Fruit fly (Drosophila melanogaster) whole organism, embryonic: ENCODE results near the gene CG4597.
A peak's percentile ranks its signal among the peaks of the same experiment; 100 is the strongest.

Source experiments
- BEAF-32 ChIP-seq: fragments of 200-800 bp; sonication (Bioruptor generic); optimal IDR thresholded peaks from 3 replicates; lab custom pipeline; 2017; ENCODE audit warnings: missing biosample characterization, missing genetic modification characterization, mild to moderate bottlenecking, moderate library complexity, missing genetic modification reagents
- CG10959 ChIP-seq: fragments of 200-800 bp; sonication (Bioruptor generic); IDR thresholded peaks from 2 replicates; pipeline ENCODE4 v1.3.6; 2022; ENCODE audit warnings: missing biosample characterization, missing genetic modification characterization
- CG1603 ChIP-seq: fragments of 200-800 bp; sonication (Bioruptor generic); optimal IDR thresholded peaks from 2 replicates; lab custom pipeline; 2019; ENCODE audit warnings: missing biosample characterization, mild to moderate bottlenecking, missing genetic modification characterization, moderate library complexity
- CG16813 ChIP-seq: fragments of 200-800 bp; sonication (Bioruptor generic); IDR thresholded peaks from 3 replicates; pipeline ENCODE4 v1.3.6; 2022; ENCODE audit warnings: missing biosample characterization, missing genetic modification characterization; ENCODE audit not compliant: partially characterized antibody
- CG17802 ChIP-seq: fragments of 200-800 bp; sonication (Bioruptor generic); optimal IDR thresholded peaks from 2 replicates; lab custom pipeline; 2018; ENCODE audit warnings: missing biosample characterization, mild to moderate bottlenecking, missing genetic modification characterization, moderate library complexity
- CG32532 ChIP-seq: fragments of 200-800 bp; sonication (Bioruptor generic); IDR thresholded peaks from 2 replicates; pipeline ENCODE4 v1.3.6; 2022; ENCODE audit warnings: missing biosample characterization, missing genetic modification characterization
- CG33213 ChIP-seq: fragments of 200-800 bp; sonication (Bioruptor generic); optimal IDR thresholded peaks from 3 replicates; lab custom pipeline; 2016; ENCODE audit warnings: missing biosample characterization, missing genetic modification characterization
- CG42726 ChIP-seq: fragments of 200-800 bp; sonication (Bioruptor generic); IDR thresholded peaks from 2 replicates; pipeline ENCODE4 v1.3.6; 2022; ENCODE audit warnings: missing biosample characterization, missing genetic modification characterization; ENCODE audit not compliant: partially characterized antibody
- CG4360 ChIP-seq: fragments of 200-800 bp; sonication (Bioruptor generic); IDR thresholded peaks from 2 replicates; pipeline ENCODE4 v1.3.6; 2022; ENCODE audit warnings: missing biosample characterization, missing genetic modification characterization
- CG4404 ChIP-seq: fragments of 200-800 bp; sonication (Bioruptor generic); IDR thresholded peaks from 2 replicates; pipeline ENCODE4 v1.3.6; 2022; ENCODE audit warnings: missing biosample characterization, missing genetic modification characterization
- CG4617 ChIP-seq: fragments of 200-800 bp; sonication (Bioruptor generic); optimal IDR thresholded peaks from 3 replicates; lab custom pipeline; 2016; ENCODE audit warnings: missing biosample characterization, missing genetic modification characterization, borderline replicate concordance
- CG6689 ChIP-seq: fragments of 200-800 bp; sonication (Bioruptor generic); IDR thresholded peaks from 2 replicates; pipeline ENCODE4 v1.3.6; 2022; ENCODE audit warnings: missing biosample characterization, missing genetic modification characterization
- CG6765 ChIP-seq: fragments of 200-800 bp; sonication (Bioruptor generic); optimal IDR thresholded peaks from 3 replicates; lab custom pipeline; 2017; ENCODE audit warnings: missing biosample characterization, mild to moderate bottlenecking, missing genetic modification characterization
- CG7786 ChIP-seq: fragments of 200-800 bp; sonication (Bioruptor generic); optimal IDR thresholded peaks from 2 replicates; lab custom pipeline; 2016; ENCODE audit warnings: missing biosample characterization, missing genetic modification characterization
- CG8765 ChIP-seq: fragments of 200-800 bp; sonication (Bioruptor generic); IDR thresholded peaks from 2 replicates; pipeline ENCODE4 v1.3.6; 2022; ENCODE audit warnings: missing biosample characterization, missing genetic modification characterization
- CG8944 ChIP-seq: fragments of 200-800 bp; sonication (Bioruptor generic); optimal IDR thresholded peaks from 3 replicates; lab custom pipeline; 2016; ENCODE audit warnings: missing biosample characterization, missing genetic modification characterization
- CG9797 ChIP-seq: fragments of 200-800 bp; sonication (Bioruptor generic); optimal IDR thresholded peaks from 3 replicates; lab custom pipeline; 2018; ENCODE audit warnings: missing biosample characterization, mild to moderate bottlenecking, missing genetic modification characterization
- Camta ChIP-seq: fragments of 200-800 bp; sonication (Bioruptor generic); optimal IDR thresholded peaks from 2 replicates; lab custom pipeline; 2016; ENCODE audit warnings: missing biosample characterization, missing genetic modification characterization
- CkIIα-i1 ChIP-seq: fragments of 200-800 bp; sonication (Bioruptor generic); IDR thresholded peaks from 2 replicates; pipeline ENCODE4 v1.3.6; 2022; ENCODE audit warnings: missing biosample characterization, missing genetic modification characterization
- Dbx ChIP-seq: fragments of 200-800 bp; sonication (Bioruptor generic); IDR thresholded peaks from 3 replicates; pipeline ENCODE4 v1.3.6; 2022; ENCODE audit warnings: missing biosample characterization, missing genetic modification characterization
- Dll ChIP-seq: fragments of 200-800 bp; sonication (Bioruptor generic); IDR thresholded peaks from 4 replicates; pipeline ENCODE4 v1.3.6; 2022; ENCODE audit warnings: missing biosample characterization, missing genetic modification characterization; ENCODE audit not compliant: partially characterized antibody
- ERR ChIP-seq: fragments of 200-800 bp; sonication (Bioruptor generic); optimal IDR thresholded peaks from 2 replicates; lab custom pipeline; 2016; ENCODE audit warnings: missing biosample characterization, missing genetic modification characterization
- Ets97D ChIP-seq: fragments of 200-800 bp; sonication (Bioruptor generic); optimal IDR thresholded peaks from 3 replicates; lab custom pipeline; 2016; ENCODE audit warnings: missing biosample characterization, missing genetic modification characterization
- GATAe ChIP-seq: fragments of 200-800 bp; sonication (Bioruptor generic); conservative IDR thresholded peaks from 2 replicates; pipeline ENCODE4 v1.3.6; 2022; ENCODE audit warnings: missing biosample characterization, missing genetic modification characterization
- Hey ChIP-seq: fragments of 200-800 bp; sonication (Bioruptor generic); optimal IDR thresholded peaks from 3 replicates; lab custom pipeline; 2018; ENCODE audit warnings: missing biosample characterization, mild to moderate bottlenecking, missing genetic modification characterization
- Hr78 ChIP-seq, 2 experiments: fragments of 200-800 bp in 1 of 2; fragments of >200 bp in 1 of 2; sonication (Bioruptor generic) in 1 of 2; optimal IDR thresholded peaks; 2 replicates each; lab custom pipeline; 2017 to 2019; ENCODE audit warnings: missing biosample characterization in 2 of 2, missing genetic modification characterization in 2 of 2, mild to moderate bottlenecking in 1 of 2, moderate library complexity in 1 of 2
- MESR4 ChIP-seq: fragments of 200-800 bp; sonication (Bioruptor generic); optimal IDR thresholded peaks from 2 replicates; lab custom pipeline; 2018; ENCODE audit warnings: missing biosample characterization, mild to moderate bottlenecking, missing genetic modification characterization, moderate library complexity
- Mes4 ChIP-seq: fragments of 200-800 bp; sonication (Bioruptor generic); optimal IDR thresholded peaks from 2 replicates; lab custom pipeline; 2016; ENCODE audit warnings: missing biosample characterization, missing genetic modification characterization
- Nf-YC ChIP-seq: fragments of 200-800 bp; optimal IDR thresholded peaks from 3 replicates; lab custom pipeline; 2019; ENCODE audit warnings: missing biosample characterization, mild to moderate bottlenecking, missing genetic modification characterization, moderate library complexity
- Ravus ChIP-seq: fragments of 200-800 bp; sonication (Bioruptor generic); IDR thresholded peaks from 2 replicates; pipeline ENCODE4 v1.3.6; 2022; ENCODE audit warnings: missing biosample characterization, missing genetic modification characterization
- Side ChIP-seq: fragments of 200-800 bp; sonication (Bioruptor generic); optimal IDR thresholded peaks from 2 replicates; lab custom pipeline; 2016; ENCODE audit warnings: missing biosample characterization, missing genetic modification characterization
- ac ChIP-seq: fragments of 200-800 bp; sonication (Bioruptor generic); optimal IDR thresholded peaks from 3 replicates; lab custom pipeline; 2017; ENCODE audit warnings: missing biosample characterization, mild to moderate bottlenecking, missing genetic modification characterization
- cad ChIP-seq: fragments of >200 bp; optimal IDR thresholded peaks from 2 replicates; lab custom pipeline; 2017; ENCODE audit warnings: missing biosample characterization, missing genetic modification characterization
- chinmo ChIP-seq: fragments of 200-800 bp; sonication (Bioruptor generic); IDR thresholded peaks from 4 replicates; pipeline ENCODE4 v1.3.6; 2022; ENCODE audit warnings: missing biosample characterization, missing genetic modification characterization; ENCODE audit not compliant: partially characterized antibody
- ems ChIP-seq: fragments of 200-800 bp; sonication (Bioruptor generic); optimal IDR thresholded peaks from 3 replicates; lab custom pipeline; 2016; ENCODE audit warnings: missing biosample characterization, missing genetic modification characterization
- fd102C ChIP-seq: fragments of 200-800 bp; sonication (Bioruptor generic); optimal IDR thresholded peaks from 2 replicates; lab custom pipeline; 2018; ENCODE audit warnings: missing biosample characterization, mild to moderate bottlenecking, missing genetic modification characterization, moderate library complexity
- gsb ChIP-seq: fragments of 200-800 bp; sonication (Bioruptor generic); IDR thresholded peaks from 2 replicates; pipeline ENCODE4 v1.3.6; 2022; ENCODE audit warnings: missing biosample characterization, missing genetic modification characterization
- hkb ChIP-seq, 2 experiments: fragments of 200-800 bp in 1 of 2; fragments of >200 bp in 1 of 2; sonication (Bioruptor generic) in 1 of 2; IDR thresholded peaks in 1 of 2; optimal IDR thresholded peaks in 1 of 2; 2 replicates each; pipeline versions ENCODE4 v1.3.6 to Lab custom; 2017 to 2022; ENCODE audit warnings: missing biosample characterization in 1 of 2, missing genetic modification characterization in 1 of 2
- lab ChIP-seq: fragments of 200-800 bp; sonication (Bioruptor generic); optimal IDR thresholded peaks from 3 replicates; lab custom pipeline; 2017; ENCODE audit warnings: missing biosample characterization, missing genetic modification characterization, mild to moderate bottlenecking, moderate library complexity, missing genetic modification reagents
- mld ChIP-seq: fragments of 200-800 bp; sonication (Bioruptor generic); IDR thresholded peaks from 3 replicates; pipeline ENCODE4 v1.3.6; 2022; ENCODE audit warnings: missing biosample characterization, missing genetic modification characterization; ENCODE audit not compliant: partially characterized antibody
- nmo ChIP-seq: fragments of 200-800 bp; sonication (Bioruptor generic); optimal IDR thresholded peaks from 2 replicates; lab custom pipeline; 2018; ENCODE audit warnings: missing biosample characterization, mild to moderate bottlenecking, missing genetic modification characterization, moderate library complexity
- org-1 ChIP-seq: fragments of 200-800 bp; sonication (Bioruptor generic); optimal IDR thresholded peaks from 2 replicates; lab custom pipeline; 2017; ENCODE audit warnings: missing biosample characterization, missing genetic modification characterization
- sisA ChIP-seq: fragments of 200-800 bp; sonication (Bioruptor generic); IDR thresholded peaks from 2 replicates; pipeline ENCODE4 v1.3.6; 2022; ENCODE audit warnings: missing biosample characterization, missing genetic modification characterization
- ssp ChIP-seq: fragments of 200-800 bp; sonication (Bioruptor generic); IDR thresholded peaks from 2 replicates; pipeline ENCODE4 v1.3.6; 2022; ENCODE audit warnings: missing biosample characterization, missing genetic modification characterization
- tap ChIP-seq: fragments of 200-800 bp; optimal IDR thresholded peaks from 3 replicates; lab custom pipeline; 2019; ENCODE audit warnings: missing biosample characterization, mild to moderate bottlenecking, missing genetic modification characterization, moderate library complexity
- unc-4 ChIP-seq: fragments of 200-800 bp; sonication (Bioruptor generic); IDR thresholded peaks from 2 replicates; pipeline ENCODE4 v1.3.6; 2022; ENCODE audit warnings: missing biosample characterization, missing genetic modification characterization; ENCODE audit not compliant: partially characterized antibody
- vvl ChIP-seq: fragments of 200-800 bp; sonication (Bioruptor generic); IDR thresholded peaks from 2 replicates; pipeline ENCODE4 v1.3.6; 2022; ENCODE audit warnings: missing biosample characterization, missing genetic modification characterization
- wor ChIP-seq: fragments of 200-800 bp; sonication (Bioruptor generic); IDR thresholded peaks from 2 replicates; pipeline ENCODE4 v1.3.6; 2022; ENCODE audit warnings: missing biosample characterization, missing genetic modification characterization
- zen ChIP-seq: fragments of 200-800 bp; sonication (Bioruptor generic); optimal IDR thresholded peaks from 3 replicates; lab custom pipeline; 2018; ENCODE audit warnings: missing biosample characterization, mild to moderate bottlenecking, missing genetic modification characterization, moderate library complexity

CG4597 gene

DNA sequence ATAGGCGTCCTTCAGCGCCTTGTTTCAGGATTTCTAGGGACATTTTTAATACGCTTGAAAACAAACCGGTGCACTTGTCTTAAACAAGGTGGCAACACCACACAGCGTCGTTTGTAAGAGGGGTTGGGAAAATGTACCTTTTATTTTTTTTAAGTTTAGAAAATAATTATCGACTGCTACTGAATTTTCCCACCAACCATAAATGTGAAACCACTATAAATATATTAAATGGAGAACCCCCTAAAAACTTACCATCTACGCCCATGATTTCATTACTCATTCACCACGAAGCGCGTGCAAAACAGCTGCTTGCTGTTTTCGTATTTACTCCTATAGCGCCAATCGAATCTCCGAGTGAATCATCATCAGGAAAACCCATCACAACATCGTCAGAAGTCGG is 10.0 kb downstream of the CG4597 start, which contains the start of the genes Tcs5 and CHMP2B (continued):
- TF ChIP-seq Hey (tag; lab: Kevin White, UChicago) (peak; percentile 97), vvl (peak; percentile 100), CG32532 (GFP tag; lab: Robert Waterston, UW) (peak; percentile 100), BEAF-32 (GFP tag; lab: Kevin White, UChicago) (peak; percentile 54), ssp (peak; percentile 98), CG9797 (peak; percentile 74), CkIIα-i1 (peak; percentile 99), CG1603 (tag; lab: Kevin White, UChicago) (peak; percentile 99), Nf-YC (tag; lab: Kevin White, UChicago) (peak; percentile 86), hkb (optimal IDR thresholded peaks at IDR 0.05; lab: Kevin White, UChicago) (peak; percentile 77), hkb (GFP tag; IDR thresholded peaks at IDR 0.05; lab: Robert Waterston, UW) (peak; percentile 100), ems (peak; percentile 97), tap (tag; lab: Kevin White, UChicago) (peak; percentile 99), CG8944 (GFP tag; lab: Kevin White, UChicago) (peak; percentile 100), Ets97D (peak; percentile 85), CG16813 (GFP tag; lab: Robert Waterston, UW) (peak; percentile 38; the same call in 1 of the 3 replicates), Dbx (GFP tag; lab: Robert Waterston, UW) (peak; percentile 100), CG17802 (peak; percentile 96), CG6765 (GFP tag; lab: Kevin White, UChicago) (peak; percentile 99), CG8765 (peak; percentile 100), Hr78 (GFP tag; optimal IDR thresholded peaks at IDR 0.05; lab: Kevin White, UChicago) (peak in 1 of 2 experiments; percentile 95), ac (GFP tag; lab: Kevin White, UChicago) (peak; percentile 99), gsb (GFP tag; lab: Robert Waterston, UW) (peak; percentile 100), CG4360 (peak; percentile 96), cad (GFP tag; lab: Kevin White, UChicago) (no peak), zen (tag; lab: Kevin White, UChicago) (peak; percentile 100), fd102C (GFP tag; lab: Kevin White, UChicago) (peak; percentile 98), CG33213 (GFP tag; lab: Kevin White, UChicago) (peak; percentile 100), unc-4 (no peak), mld (GFP tag; lab: Robert Waterston, UW) (no peak), Mes4 (GFP tag; lab: Kevin White, UChicago) (peak; percentile 99), CG10959 (GFP tag; lab: Robert Waterston, UW) (peak; percentile 100), CG4617 (GFP tag; lab: Kevin White, UChicago) (peak; percentile 100), MESR4 (GFP tag; lab: Kevin White, UChicago) (peak; percentile 94), Camta (GFP tag; lab: Kevin White, UChicago) (peak; percentile 100), CG42726 (GFP tag; lab: Robert Waterston, UW) (peak; percentile 44; the same call in 1 of the 2 replicates), ERR (peak; percentile 99), Dll (peak; percentile 52; the same call in 2 of the 4 replicates), chinmo (0 out of 4 replicates have a peak, but pooled peaks have one; percentile 52), CG7786 (peak; percentile 99), org-1 (GFP tag; lab: Kevin White, UChicago) (peak; percentile 99), nmo (GFP tag; lab: Kevin White, UChicago) (peak; percentile 100), Ravus (peak; percentile 100), sisA (GFP tag; lab: Robert Waterston, UW) (peak; percentile 100), CG4404 (peak; percentile 100), Side (GFP tag; lab: Kevin White, UChicago) (peak; percentile 99), GATAe (GFP tag; lab: Robert Waterston, UW) (peak; percentile 100), lab (GFP tag; lab: Kevin White, UChicago) (peak; percentile 100), wor (GFP tag; lab: Robert Waterston, UW) (peak; percentile 100), CG6689 (GFP tag; lab: Robert Waterston, UW) (peak; percentile 100)
